Worm (Caenorhabditis elegans) whole organism, L2 larva: ENCODE measurements around the gene clc-11.

Experiments
- aly-2 ChIP-seq: fragments of 150-350 bp; optimal IDR thresholded peaks from 2 replicates; lab custom pipeline; 2014; ENCODE audit warnings: missing biosample characterization, missing genetic modification characterization
- ama-1 ChIP-seq: fragments of 150-350 bp; optimal IDR thresholded peaks from 2 replicates; lab custom pipeline; 2018; ENCODE audit warnings: inconsistent platforms
- ceh-82 ChIP-seq: fragments of 150-350 bp; optimal IDR thresholded peaks from 2 replicates; lab custom pipeline; 2014; ENCODE audit warnings: missing biosample characterization, missing genetic modification characterization
- dmd-4 ChIP-seq: sonication (generic microtip); optimal IDR thresholded peaks from 2 replicates; lab custom pipeline; 2017; ENCODE audit warnings: missing biosample characterization, missing genetic modification characterization
- fos-1 ChIP-seq: fragments of 150-350 bp; optimal IDR thresholded peaks from 2 replicates; lab custom pipeline; 2014; ENCODE audit warnings: missing biosample characterization, missing genetic modification characterization
- nhr-237 ChIP-seq: fragments of 150-350 bp; optimal IDR thresholded peaks from 2 replicates; lab custom pipeline; 2014; ENCODE audit warnings: missing biosample characterization, missing genetic modification characterization
- nhr-6 ChIP-seq: fragments of 150-350 bp; optimal IDR thresholded peaks from 2 replicates; lab custom pipeline; 2014; ENCODE audit warnings: missing biosample characterization, missing genetic modification characterization
- skn-1 ChIP-seq: sonication (generic microtip); optimal IDR thresholded peaks from 2 replicates; lab custom pipeline; 2017; ENCODE audit warnings: missing biosample characterization, missing genetic modification characterization

DNA sequence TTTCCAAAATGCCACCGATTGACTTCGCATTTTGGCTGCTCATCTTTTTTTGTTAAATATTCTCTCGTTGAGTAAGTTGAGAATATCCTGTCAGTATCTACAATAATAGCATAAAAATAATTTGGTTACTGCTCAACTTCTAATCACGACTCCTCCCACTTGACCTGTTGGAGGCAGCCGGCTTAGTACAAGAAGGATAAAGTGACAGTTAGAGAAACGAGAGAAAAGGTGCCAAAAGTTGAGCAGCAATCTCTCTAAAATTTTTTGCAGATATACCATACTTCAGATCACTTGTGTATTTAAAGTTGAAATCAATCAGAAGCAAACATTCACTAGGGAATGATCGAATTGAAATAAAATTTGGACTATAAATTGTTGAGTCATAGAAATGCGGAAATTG, 14.7 kb downstream of the clc-11 start, which contains the start of gene nhr-111:
- no peak for TF ChIP-seq nhr-6 (tag; lab: Kevin White, UChicago)
- no peak for TF ChIP-seq aly-2 (tag; lab: Kevin White, UChicago)
- TF ChIP-seq fos-1 (tag; lab: Kevin White, UChicago): no peak
- TF ChIP-seq dmd-4: no peak
- TF ChIP-seq ama-1 (lab: Kevin White, UChicago): no peak
- TF ChIP-seq skn-1 (tag; lab: Kevin White, UChicago): no peak
- no peak for TF ChIP-seq ceh-82 (tag; lab: Kevin White, UChicago)
- TF ChIP-seq nhr-237 (tag; lab: Kevin White, UChicago): no peak
